Worm (Caenorhabditis elegans) whole organism, mixed stage, embryonic: ENCODE results near the gene lido-17.

ENCODE experiments used
- M03D4.4 ChIP-seq: sonication (generic microtip); optimal IDR thresholded peaks from 2 replicates; lab custom pipeline; 2017; ENCODE audit warnings: mild to moderate bottlenecking, missing genetic modification characterization, missing compliant biosample characterization
- bed-3 ChIP-seq: fragments of 200-800 bp; sonication (Bioruptor generic); optimal IDR thresholded peaks from 3 replicates; lab custom pipeline; 2018; ENCODE audit warnings: mild to moderate bottlenecking, missing genetic modification characterization, moderate library complexity, missing compliant biosample characterization
- blmp-1 ChIP-seq: fragments of 150-350 bp; optimal IDR thresholded peaks from 2 replicates; lab custom pipeline; 2014; ENCODE audit warnings: missing biosample characterization, missing genetic modification characterization
- ceh-39 ChIP-seq: fragments of 150-350 bp; optimal IDR thresholded peaks from 2 replicates; lab custom pipeline; 2014; ENCODE audit warnings: missing biosample characterization, missing genetic modification characterization
- ceh-43 ChIP-seq: fragments of 200-800 bp; sonication (Bioruptor generic); optimal IDR thresholded peaks from 2 replicates; lab custom pipeline; 2018; ENCODE audit warnings: mild to moderate bottlenecking, missing genetic modification characterization, moderate library complexity, missing compliant biosample characterization
- ceh-83 ChIP-seq: fragments of 200-800 bp; sonication (Bioruptor generic); optimal IDR thresholded peaks from 2 replicates; lab custom pipeline; 2018; ENCODE audit warnings: mild to moderate bottlenecking, missing genetic modification characterization, missing compliant biosample characterization
- ces-1 ChIP-seq: fragments of 150-350 bp; optimal IDR thresholded peaks from 2 replicates; lab custom pipeline; 2014; ENCODE audit warnings: missing biosample characterization, missing genetic modification reagents, missing genetic modification characterization
- cnd-1 ChIP-seq: fragments of 200-800 bp; sonication (Bioruptor generic); optimal IDR thresholded peaks from 2 replicates; lab custom pipeline; 2018; ENCODE audit warnings: mild to moderate bottlenecking, missing genetic modification characterization, missing compliant biosample characterization
- drap-1 ChIP-seq: fragments of 200-800 bp; sonication (Bioruptor generic); optimal IDR thresholded peaks from 3 replicates; lab custom pipeline; 2018; ENCODE audit warnings: mild to moderate bottlenecking, missing genetic modification characterization, missing compliant biosample characterization
- elt-1 ChIP-seq: sonication (generic microtip); optimal IDR thresholded peaks from 2 replicates; lab custom pipeline; 2017; ENCODE audit warnings: missing genetic modification characterization, mild to moderate bottlenecking, missing compliant biosample characterization, antibody characterized with exemption, moderate library complexity, borderline replicate concordance; ENCODE audit not compliant: insufficient read depth
- elt-3 ChIP-seq: fragments of 150-350 bp; optimal IDR thresholded peaks from 2 replicates; lab custom pipeline; 2014; ENCODE audit warnings: missing biosample characterization, missing genetic modification characterization
- flh-1 ChIP-seq: fragments of 200-800 bp; sonication (Bioruptor generic); optimal IDR thresholded peaks from 2 replicates; lab custom pipeline; 2018; ENCODE audit warnings: mild to moderate bottlenecking, missing genetic modification characterization, moderate library complexity, missing compliant biosample characterization
- hlh-1 ChIP-seq: fragments of 150-350 bp; optimal IDR thresholded peaks from 2 replicates; lab custom pipeline; 2014; ENCODE audit warnings: missing biosample characterization, missing genetic modification reagents, missing genetic modification characterization
- lin-13 ChIP-seq: fragments of 150-350 bp; optimal IDR thresholded peaks from 2 replicates; lab custom pipeline; 2014; ENCODE audit warnings: missing biosample characterization, missing genetic modification characterization
- lin-32 ChIP-seq: fragments of 200-800 bp; sonication (Bioruptor generic); optimal IDR thresholded peaks from 2 replicates; lab custom pipeline; 2018; ENCODE audit warnings: mild to moderate bottlenecking, missing genetic modification characterization, missing compliant biosample characterization
- lsy-2 ChIP-seq: fragments of 150-350 bp; optimal IDR thresholded peaks from 2 replicates; lab custom pipeline; 2014; ENCODE audit warnings: missing biosample characterization, missing genetic modification characterization
- mab-5 ChIP-seq: fragments of 150-350 bp; optimal IDR thresholded peaks from 2 replicates; lab custom pipeline; 2014; ENCODE audit warnings: missing biosample characterization, missing genetic modification characterization
- mep-1 ChIP-seq: fragments of 150-350 bp; optimal IDR thresholded peaks from 2 replicates; lab custom pipeline; 2017; ENCODE audit warnings: missing biosample characterization, missing genetic modification reagents, missing genetic modification characterization, inconsistent platforms
- mls-2 ChIP-seq: sonication (generic microtip); optimal IDR thresholded peaks from 2 replicates; lab custom pipeline; 2016; ENCODE audit warnings: mild to moderate bottlenecking, missing genetic modification characterization, moderate library complexity, missing compliant biosample characterization
- nhr-12 ChIP-seq: fragments of 150-350 bp; optimal IDR thresholded peaks from 2 replicates; lab custom pipeline; 2014; ENCODE audit warnings: missing biosample characterization, missing genetic modification characterization
- nhr-2 ChIP-seq: fragments of 150-350 bp; optimal IDR thresholded peaks from 2 replicates; lab custom pipeline; 2014; ENCODE audit warnings: missing biosample characterization, missing genetic modification characterization
- nhr-237 ChIP-seq: fragments of 150-350 bp; optimal IDR thresholded peaks from 2 replicates; lab custom pipeline; 2014; ENCODE audit warnings: missing biosample characterization, missing genetic modification characterization
- nhr-76 ChIP-seq: sonication (generic microtip); optimal IDR thresholded peaks from 2 replicates; lab custom pipeline; 2017; ENCODE audit warnings: missing biosample characterization, missing genetic modification characterization
- pha-4 ChIP-seq: fragments of 150-350 bp; optimal IDR thresholded peaks from 2 replicates; lab custom pipeline; 2018; ENCODE audit warnings: missing biosample characterization, missing genetic modification reagents, missing genetic modification characterization
- sem-2 ChIP-seq: fragments of 200-800 bp; sonication (Bioruptor generic); optimal IDR thresholded peaks from 2 replicates; lab custom pipeline; 2018; ENCODE audit warnings: mild to moderate bottlenecking, missing genetic modification characterization, missing compliant biosample characterization
- snpc-4 ChIP-seq: fragments of 150-350 bp; optimal IDR thresholded peaks from 2 replicates; lab custom pipeline; 2014; ENCODE audit warnings: missing biosample characterization, missing genetic modification characterization
- sptf-1 ChIP-seq: sonication (generic microtip); optimal IDR thresholded peaks from 2 replicates; lab custom pipeline; 2017; ENCODE audit warnings: mild to moderate bottlenecking, missing genetic modification characterization, moderate library complexity, missing compliant biosample characterization
- unc-120 ChIP-seq: sonication (generic microtip); optimal IDR thresholded peaks from 2 replicates; lab custom pipeline; 2017; ENCODE audit warnings: missing genetic modification characterization, missing compliant biosample characterization; ENCODE audit not compliant: poor library complexity, severe bottlenecking
- unc-39 ChIP-seq: fragments of 150-350 bp; optimal IDR thresholded peaks from 2 replicates; lab custom pipeline; 2014; ENCODE audit warnings: missing biosample characterization, missing genetic modification characterization
- unc-62 ChIP-seq: fragments of 150-350 bp; optimal IDR thresholded peaks from 2 replicates; lab custom pipeline; 2014; ENCODE audit warnings: missing biosample characterization, missing genetic modification reagents, missing genetic modification characterization
- zip-8 ChIP-seq: fragments of 150-350 bp; optimal IDR thresholded peaks from 2 replicates; lab custom pipeline; 2014; ENCODE audit warnings: missing biosample characterization, missing genetic modification characterization
- ztf-11 ChIP-seq: fragments of 150-350 bp; optimal IDR thresholded peaks from 2 replicates; lab custom pipeline; 2014; ENCODE audit warnings: missing biosample characterization, missing genetic modification characterization

lido-17 gene

ce11 chrII:9438227-9438626 lies 45.6 kb upstream of the lido-17 start, which contains the start of gene chil-13:
TSS of gene chil-13 (minus strand) at chrII:9438327.
- TF ChIP-seq drap-1 (GFP tag; lab: Kevin White, UChicago) = no peak
- no peak for TF ChIP-seq sem-2 (GFP tag; lab: Kevin White, UChicago)
- TF ChIP-seq flh-1 (GFP tag; lab: Kevin White, UChicago) = no peak
- no peak for TF ChIP-seq elt-1 (tag; lab: Kevin White, UChicago)
- no peak for TF ChIP-seq nhr-12 (tag; lab: Kevin White, UChicago)
- TF ChIP-seq mab-5 (tag; lab: Kevin White, UChicago) = no peak
- TF ChIP-seq bed-3 (GFP tag; lab: Kevin White, UChicago) = no peak
- TF ChIP-seq unc-120 = no peak
- TF ChIP-seq nhr-2 (tag; lab: Kevin White, UChicago) = no peak
- no peak for TF ChIP-seq sptf-1 (tag; lab: Kevin White, UChicago)
- TF ChIP-seq mls-2 (tag; lab: Kevin White, UChicago) = no peak
- TF ChIP-seq nhr-76 (tag; lab: Kevin White, UChicago) = no peak
- no peak for TF ChIP-seq nhr-237 (tag; lab: Kevin White, UChicago)

- no peak for TF ChIP-seq ces-1 (GFP tag; lab: Kevin White, UChicago)
- TF ChIP-seq nhr-12 (tag; lab: Kevin White, UChicago) = no peak
- TF ChIP-seq mep-1 (tag; lab: Kevin White, UChicago) = no peak
- no peak for TF ChIP-seq lin-13 (tag; lab: Kevin White, UChicago)
- no peak for TF ChIP-seq ceh-83 (GFP tag; lab: Kevin White, UChicago)
- no peak for TF ChIP-seq nhr-237 (tag; lab: Kevin White, UChicago)
- TF ChIP-seq hlh-1 (tag; lab: Kevin White, UChicago) = no peak
- no peak for TF ChIP-seq lin-32
- TF ChIP-seq mab-5 (tag; lab: Kevin White, UChicago) = no peak
- TF ChIP-seq unc-39 (tag; lab: Kevin White, UChicago) = no peak
- TF ChIP-seq ceh-43 = no peak
Observed at ce11 chrII:9436009-9436408, 43.4 kb upstream of the lido-17 start, which contains the start of gene kin-16. TSS of gene kin-16 (minus strand) at chrII:9436109.

ce11 chrII:9433609-9434008 lies 41.0 kb upstream of the lido-17 start, which contains the start of gene kin-15:
TSS of gene kin-15 (minus strand) at chrII:9433709.
- no peak for TF ChIP-seq sptf-1 (tag; lab: Kevin White, UChicago)
- no peak for TF ChIP-seq unc-62 (GFP tag; lab: Kevin White, UChicago)
- no peak for TF ChIP-seq bed-3 (GFP tag; lab: Kevin White, UChicago)
- TF ChIP-seq blmp-1 (tag; lab: Kevin White, UChicago) = no peak
- no peak for TF ChIP-seq mab-5 (tag; lab: Kevin White, UChicago)
- TF ChIP-seq elt-1 (tag; lab: Kevin White, UChicago) = no peak
- TF ChIP-seq lin-13 (tag; lab: Kevin White, UChicago) = no peak
- no peak for TF ChIP-seq hlh-1 (tag; lab: Kevin White, UChicago)
- no peak for TF ChIP-seq ces-1 (GFP tag; lab: Kevin White, UChicago)
- TF ChIP-seq lsy-2 (tag; lab: Kevin White, UChicago) = no peak
- no peak for TF ChIP-seq nhr-76 (tag; lab: Kevin White, UChicago)
- TF ChIP-seq elt-3 (tag; lab: Kevin White, UChicago) = no peak
- TF ChIP-seq M03D4.4 (tag; lab: Kevin White, UChicago) = no peak
- TF ChIP-seq lin-32 = no peak
- no peak for TF ChIP-seq nhr-12 (tag; lab: Kevin White, UChicago)
- TF ChIP-seq drap-1 (GFP tag; lab: Kevin White, UChicago) = no peak
- no peak for TF ChIP-seq ceh-43
- TF ChIP-seq zip-8 (tag; lab: Kevin White, UChicago) = no peak
- no peak for TF ChIP-seq pha-4 (tag; lab: Kevin White, UChicago)
- no peak for TF ChIP-seq unc-120

DNA sequence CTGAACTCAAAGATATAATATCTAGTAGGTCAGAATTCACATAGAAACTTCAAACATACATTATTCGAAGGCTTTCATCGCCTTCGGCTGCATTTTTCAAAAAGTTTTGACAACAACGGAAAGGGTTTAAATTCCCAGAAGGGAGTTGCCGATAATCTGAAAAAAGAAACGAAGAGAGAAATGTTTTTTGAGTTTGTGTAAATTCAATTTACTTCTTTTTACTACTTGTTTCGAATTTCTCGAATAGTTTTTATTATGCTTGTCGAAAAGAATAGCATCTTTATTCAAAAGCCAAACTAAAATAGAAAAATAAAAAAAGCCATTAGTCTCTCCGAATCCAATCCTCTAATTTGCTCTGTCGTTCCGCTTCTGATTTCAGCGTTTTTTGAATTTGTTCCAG lies 38.5 kb upstream of the lido-17 start:
- TF ChIP-seq lin-13 (tag; lab: Kevin White, UChicago) (no peak), ces-1 (GFP tag; lab: Kevin White, UChicago) (peak; percentile 27)

- TF ChIP-seq unc-120 (no peak), cnd-1 (tag; lab: Kevin White, UChicago) (no peak), unc-62 (GFP tag; lab: Kevin White, UChicago) (no peak), mep-1 (tag; lab: Kevin White, UChicago) (no peak), nhr-2 (tag; lab: Kevin White, UChicago) (no peak), ztf-11 (no peak), drap-1 (GFP tag; lab: Kevin White, UChicago) (no peak), ces-1 (GFP tag; lab: Kevin White, UChicago) (no peak), ceh-39 (no peak), blmp-1 (tag; lab: Kevin White, UChicago) (no peak), sem-2 (GFP tag; lab: Kevin White, UChicago) (no peak), sptf-1 (tag; lab: Kevin White, UChicago) (no peak), elt-1 (tag; lab: Kevin White, UChicago) (no peak), elt-3 (tag; lab: Kevin White, UChicago) (no peak), nhr-12 (tag; lab: Kevin White, UChicago) (no peak), nhr-76 (tag; lab: Kevin White, UChicago) (no peak), bed-3 (GFP tag; lab: Kevin White, UChicago) (no peak), snpc-4 (no peak)
Observed at ce11 chrII:9427644-9428043, 35.0 kb upstream of the lido-17 start, which contains the start of gene M176.5. TSS of gene M176.5 (minus strand) at chrII:9427744.
